Fruit fly (Drosophila melanogaster): ENCODE data around the gene Cox11.

Cox11 gene

dm6 chr2L:5502868-5503267 is 23.9 kb upstream of the Cox11 start:
- TF ChIP-seq E2f1 (GFP tag; IDR thresholded peaks at IDR 0.05) (no peak), Tbp (GFP tag; optimal IDR thresholded peaks at IDR 0.05) (no peak), ERR (GFP tag; optimal IDR thresholded peaks at IDR 0.05) (no peak), CG12769 (tag; optimal IDR thresholded peaks at IDR 0.05) (peak; percentile 50), Awh (GFP tag; IDR thresholded peaks at IDR 0.05) (peak; percentile 61; the same call in 1 of the 2 replicates), HHEX (GFP tag; optimal IDR thresholded peaks at IDR 0.05) (no peak), schlank (tag; optimal IDR thresholded peaks at IDR 0.05) (no peak), CG14014 (GFP tag; IDR thresholded peaks at IDR 0.05) (no peak), danr (GFP tag; IDR thresholded peaks at IDR 0.05) (no peak), HmgD (GFP tag; optimal IDR thresholded peaks at IDR 0.05) (no peak), bowl (GFP tag; IDR thresholded peaks at IDR 0.05) (no peak), CG7987 (GFP tag; optimal IDR thresholded peaks at IDR 0.05) (no peak), abd-A (tag; optimal IDR thresholded peaks at IDR 0.05) (peak; percentile 98), pum (GFP tag; optimal IDR thresholded peaks at IDR 0.05) (no peak)

dm6 chr2L:5505130-5505529 is 21.6 kb upstream of the Cox11 start:
- TF ChIP-seq Oli (tag; optimal IDR thresholded peaks at IDR 0.05) (peak; percentile 11), CG12391 (tag; optimal IDR thresholded peaks at IDR 0.05) (peak; percentile 0), gem (tag; optimal IDR thresholded peaks at IDR 0.05) (peak; percentile 33), CG2678 (tag; optimal IDR thresholded peaks at IDR 0.05) (no peak)

- TF ChIP-seq Meics (GFP tag; optimal IDR thresholded peaks at IDR 0.05) (no peak), zfh2 (GFP tag; optimal IDR thresholded peaks at IDR 0.05) (no peak), CG31388 (GFP tag; optimal IDR thresholded peaks at IDR 0.05) (no peak), CG8089 (GFP tag; optimal IDR thresholded peaks at IDR 0.05) (no peak), Aef1 (GFP tag; IDR thresholded peaks at IDR 0.05) (no peak), BEAF-32 (GFP tag; optimal IDR thresholded peaks at IDR 0.05) (no peak), CG9876 (GFP tag; optimal IDR thresholded peaks at IDR 0.05) (no peak), BtbVII (GFP tag; optimal IDR thresholded peaks at IDR 0.05) (no peak), Dfd (GFP tag; optimal IDR thresholded peaks at IDR 0.05) (no peak)
Observed at dm6 chr2L:5507082-5507481, 19.7 kb upstream of the Cox11 start.

dm6 chr2L:5507823-5508438 is 18.8 kb upstream of the Cox11 start:
- TF ChIP-seq Spps (tag; optimal IDR thresholded peaks at IDR 0.05) (no peak), CG6654 (GFP tag; optimal IDR thresholded peaks at IDR 0.05) (no peak), klu (GFP tag; IDR thresholded peaks at IDR 0.05) (no peak), ewg (GFP tag; optimal IDR thresholded peaks at IDR 0.05) (peak; percentile 30), B-H2 (GFP tag; optimal IDR thresholded peaks at IDR 0.05) (no peak), Lim3 (GFP tag; IDR thresholded peaks at IDR 0.05) (no peak), CG7745 (tag; optimal IDR thresholded peaks at IDR 0.05) (no peak), sens (GFP tag) (peak; percentile 69), schlank (tag; optimal IDR thresholded peaks at IDR 0.05) (no peak), CG17568 (GFP tag; optimal IDR thresholded peaks at IDR 0.05) (no peak), sisA (GFP tag; IDR thresholded peaks at IDR 0.05) (0 out of 2 replicates have a peak, but pooled peaks have one; percentile 20), CG12104 (GFP tag; optimal IDR thresholded peaks at IDR 0.05) (no peak), Nf-YB (GFP tag; optimal IDR thresholded peaks at IDR 0.05) (peak; percentile 60), ttk (GFP tag; IDR thresholded peaks at IDR 0.05) (no peak), nom (GFP tag; optimal IDR thresholded peaks at IDR 0.05) (no peak), Ptx1 (GFP tag; IDR thresholded peaks at IDR 0.05) (0 out of 2 replicates have a peak, but pooled peaks have one; percentile 12), Side (GFP tag; optimal IDR thresholded peaks at IDR 0.05) (no peak), CG6813 (GFP tag; optimal IDR thresholded peaks at IDR 0.05) (no peak), bigmax (GFP tag; optimal IDR thresholded peaks at IDR 0.05) (no peak), sqz (GFP tag; optimal IDR thresholded peaks at IDR 0.05) (no peak), ci (GFP tag; IDR thresholded peaks at IDR 0.05) (no peak; the same call in 2 of the 3 replicates), CG4854 (GFP tag; optimal IDR thresholded peaks at IDR 0.05) (no peak)

Data from whole organism, embryonic.